Worm (Caenorhabditis elegans) whole organism, late embryonic: ENCODE data around the gene F28C6.5.

Source experiments
- K09A11.1 ChIP-seq: sonication (generic microtip); optimal IDR thresholded peaks from 2 replicates; lab custom pipeline; 2017; ENCODE audit warnings: antibody characterized with exemption, mild to moderate bottlenecking, missing genetic modification characterization, missing compliant biosample characterization; ENCODE audit not compliant: insufficient read depth
- T23F11.4 ChIP-seq: fragments of 200-800 bp; sonication (Bioruptor generic); optimal IDR thresholded peaks from 2 replicates; lab custom pipeline; 2018; ENCODE audit warnings: mild to moderate bottlenecking, missing genetic modification characterization, missing compliant biosample characterization
- ahr-1 ChIP-seq: sonication (generic microtip); optimal IDR thresholded peaks from 2 replicates; lab custom pipeline; 2016; ENCODE audit warnings: missing genetic modification characterization, missing compliant biosample characterization
- ama-1 ChIP-seq: fragments of 150-350 bp; optimal IDR thresholded peaks from 2 replicates; lab custom pipeline; 2014
- ceh-24 ChIP-seq: sonication (generic microtip); optimal IDR thresholded peaks from 2 replicates; lab custom pipeline; 2016; ENCODE audit warnings: mild to moderate bottlenecking, missing genetic modification characterization, missing compliant biosample characterization
- ceh-34 ChIP-seq: sonication (generic microtip); optimal IDR thresholded peaks from 2 replicates; lab custom pipeline; 2016; ENCODE audit warnings: mild to moderate bottlenecking, missing genetic modification characterization, missing compliant biosample characterization
- ceh-6 ChIP-seq: fragments of 200-800 bp; sonication (Bioruptor generic); optimal IDR thresholded peaks from 2 replicates; lab custom pipeline; 2018; ENCODE audit warnings: mild to moderate bottlenecking, missing genetic modification characterization, missing compliant biosample characterization
- elt-4 ChIP-seq: sonication (generic microtip); optimal IDR thresholded peaks from 2 replicates; lab custom pipeline; 2016; ENCODE audit warnings: missing genetic modification characterization, missing compliant biosample characterization
- fkh-10 ChIP-seq: fragments of 150-350 bp; optimal IDR thresholded peaks from 2 replicates; lab custom pipeline; 2014; ENCODE audit warnings: missing biosample characterization, missing genetic modification reagents, missing genetic modification characterization
- hlh-13 ChIP-seq: fragments of 200-800 bp; sonication (Bioruptor generic); optimal IDR thresholded peaks from 2 replicates; lab custom pipeline; 2018; ENCODE audit warnings: mild to moderate bottlenecking, missing genetic modification characterization, missing compliant biosample characterization
- hlh-15 ChIP-seq: sonication (generic microtip); optimal IDR thresholded peaks from 2 replicates; lab custom pipeline; 2016; ENCODE audit warnings: missing genetic modification characterization, missing compliant biosample characterization
- lim-6 ChIP-seq: sonication (generic microtip); optimal IDR thresholded peaks from 2 replicates; lab custom pipeline; 2016; ENCODE audit warnings: missing genetic modification characterization, missing compliant biosample characterization
- mec-3 ChIP-seq: sonication (generic microtip); optimal IDR thresholded peaks from 2 replicates; lab custom pipeline; 2016; ENCODE audit warnings: borderline replicate concordance, missing genetic modification characterization, missing compliant biosample characterization
- nfya-1 ChIP-seq: sonication (generic microtip); optimal IDR thresholded peaks from 2 replicates; lab custom pipeline; 2017; ENCODE audit warnings: missing genetic modification characterization, mild to moderate bottlenecking, missing compliant biosample characterization, antibody characterized with exemption, moderate library complexity
- nhr-232 ChIP-seq: sonication (generic microtip); optimal IDR thresholded peaks from 2 replicates; lab custom pipeline; 2016; ENCODE audit warnings: missing genetic modification characterization, missing compliant biosample characterization
- npax-4 ChIP-seq: sonication (generic microtip); optimal IDR thresholded peaks from 2 replicates; lab custom pipeline; 2016; ENCODE audit warnings: missing genetic modification characterization, missing compliant biosample characterization
- odd-2 ChIP-seq: sonication (generic microtip); optimal IDR thresholded peaks from 2 replicates; lab custom pipeline; 2017; ENCODE audit warnings: antibody characterized with exemption, mild to moderate bottlenecking, missing genetic modification characterization, missing compliant biosample characterization
- pha-2 ChIP-seq: sonication (generic microtip); optimal IDR thresholded peaks from 2 replicates; lab custom pipeline; 2017; ENCODE audit warnings: mild to moderate bottlenecking, missing genetic modification characterization, missing compliant biosample characterization
- pha-4 ChIP-seq: fragments of 150-350 bp; optimal IDR thresholded peaks from 2 replicates; lab custom pipeline; 2018; ENCODE audit warnings: missing biosample characterization, missing genetic modification reagents, missing genetic modification characterization
- pqm-1 ChIP-seq: sonication (generic microtip); optimal IDR thresholded peaks from 2 replicates; lab custom pipeline; 2016; ENCODE audit warnings: missing genetic modification characterization, missing compliant biosample characterization
- pros-1 ChIP-seq: fragments of 150-350 bp; optimal IDR thresholded peaks from 2 replicates; lab custom pipeline; 2014; ENCODE audit warnings: missing biosample characterization, missing genetic modification reagents, missing genetic modification characterization
- ref-2 ChIP-seq: sonication (generic microtip); optimal IDR thresholded peaks from 2 replicates; lab custom pipeline; 2016; ENCODE audit warnings: missing genetic modification characterization, missing compliant biosample characterization
- sox-2 ChIP-seq: fragments of 200-800 bp; sonication (Bioruptor generic); IDR thresholded peaks from 2 replicates; pipeline ENCODE4 v1.3.6; 2022; ENCODE audit warnings: missing genetic modification reagents, missing genetic modification characterization, missing compliant biosample characterization
- sox-4 ChIP-seq: sonication (generic microtip); optimal IDR thresholded peaks from 2 replicates; lab custom pipeline; 2017; ENCODE audit warnings: mild to moderate bottlenecking, missing genetic modification characterization, inconsistent platforms, missing compliant biosample characterization
- syd-9 ChIP-seq: sonication (generic microtip); optimal IDR thresholded peaks from 2 replicates; lab custom pipeline; 2016; ENCODE audit warnings: mild to moderate bottlenecking, missing genetic modification characterization, moderate library complexity, missing compliant biosample characterization
- unc-55 ChIP-seq: sonication (generic microtip); optimal IDR thresholded peaks from 2 replicates; lab custom pipeline; 2017; ENCODE audit warnings: missing biosample characterization, missing genetic modification reagents, missing genetic modification characterization
- unc-86 ChIP-seq: sonication (generic microtip); optimal IDR thresholded peaks from 2 replicates; lab custom pipeline; 2016; ENCODE audit warnings: missing genetic modification characterization, missing compliant biosample characterization
- zip-5 ChIP-seq: sonication (generic microtip); optimal IDR thresholded peaks from 2 replicates; lab custom pipeline; 2016; ENCODE audit warnings: missing genetic modification characterization, missing compliant biosample characterization

Gene F28C6.5

ce11 chrII:8643627-8644356 is 44.5 kb downstream of the F28C6.5 start:
- TF ChIP-seq ama-1 (lab: Kevin White, UChicago), result no peak
- no peak for TF ChIP-seq ceh-6 (GFP tag; lab: Kevin White, UChicago)
- TF ChIP-seq hlh-13 (GFP tag; lab: Kevin White, UChicago), result no peak
- TF ChIP-seq lim-6 (tag; lab: Kevin White, UChicago), result no peak
- no peak for TF ChIP-seq ref-2 (tag; lab: Kevin White, UChicago)
- no peak for TF ChIP-seq ahr-1 (tag; lab: Kevin White, UChicago)
- no peak for TF ChIP-seq nfya-1
- TF ChIP-seq pqm-1, result no peak
- peak; percentile 33 for TF ChIP-seq ceh-34
- TF ChIP-seq, all 69 proteins: peak for 1

- TF ChIP-seq zip-5 (tag; lab: Kevin White, UChicago) (no peak), elt-4 (tag; lab: Kevin White, UChicago) (no peak), npax-4 (no peak), pha-4 (no peak), K09A11.1 (tag; lab: Kevin White, UChicago) (no peak), hlh-15 (tag; lab: Kevin White, UChicago) (no peak), nhr-232 (tag; lab: Kevin White, UChicago) (no peak)
These were observed 47.1 kb downstream of the F28C6.5 start for ce11 chrII:8646437-8646836.

- TF ChIP-seq T23F11.4, result no peak
- TF ChIP-seq nfya-1, result no peak
- no peak for TF ChIP-seq syd-9 (tag; lab: Kevin White, UChicago)
- no peak for TF ChIP-seq sox-4 (tag; lab: Kevin White, UChicago)
- no peak for TF ChIP-seq mec-3 (tag; lab: Kevin White, UChicago)
- TF ChIP-seq fkh-10 (GFP tag; lab: Kevin White, UChicago), result no peak
- TF ChIP-seq ahr-1 (tag; lab: Kevin White, UChicago), result no peak
- no peak for TF ChIP-seq pqm-1
- no peak for TF ChIP-seq ceh-34
- TF ChIP-seq pha-2, result no peak
- no peak for TF ChIP-seq npax-4
- no peak for TF ChIP-seq odd-2 (tag; lab: Kevin White, UChicago)
- no peak for TF ChIP-seq ceh-24
- no peak for TF ChIP-seq unc-86
- no peak for TF ChIP-seq unc-55 (GFP tag; lab: Kevin White, UChicago)
- TF ChIP-seq sox-2, result no peak
- TF ChIP-seq pros-1 (tag; lab: Kevin White, UChicago), result no peak
- TF ChIP-seq, all 69 proteins: peak for 0
These were observed 49.5 kb downstream of the F28C6.5 start for ce11 chrII:8648843-8649242.
